Fruit fly (Drosophila melanogaster) whole organism, embryonic: ENCODE data around the gene CG8944.
A peak's percentile ranks its signal among the peaks of the same experiment; 100 is the strongest.

Source experiments
- B-H2 ChIP-seq: fragments of 200-800 bp; sonication (Bioruptor generic); optimal IDR thresholded peaks from 2 replicates; lab custom pipeline; 2018; ENCODE audit warnings: missing biosample characterization, mild to moderate bottlenecking, missing genetic modification characterization
- Bgb ChIP-seq: fragments of 200-800 bp; sonication (Bioruptor generic); IDR thresholded peaks from 2 replicates; pipeline ENCODE4 v1.3.6; 2022; ENCODE audit warnings: missing biosample characterization, missing genetic modification characterization; ENCODE audit not compliant: partially characterized antibody
- CG10267 ChIP-seq: fragments of 200-800 bp; sonication (Bioruptor generic); optimal IDR thresholded peaks from 2 replicates; lab custom pipeline; 2018; ENCODE audit warnings: missing biosample characterization, mild to moderate bottlenecking, missing genetic modification characterization, moderate library complexity
- CG12155 ChIP-seq: fragments of 200-800 bp; sonication (Bioruptor generic); optimal IDR thresholded peaks from 3 replicates; lab custom pipeline; 2016; ENCODE audit warnings: missing biosample characterization, missing genetic modification characterization
- CG12391 ChIP-seq: fragments of 200-800 bp; sonication (Bioruptor generic); optimal IDR thresholded peaks from 3 replicates; lab custom pipeline; 2018; ENCODE audit warnings: missing biosample characterization, mild to moderate bottlenecking, missing genetic modification characterization, moderate library complexity
- CG12659 ChIP-seq: fragments of 200-800 bp; sonication (Bioruptor generic); optimal IDR thresholded peaks from 3 replicates; lab custom pipeline; 2017; ENCODE audit warnings: mild to moderate bottlenecking, missing biosample characterization, missing genetic modification reagents, missing genetic modification characterization
- CG13624 ChIP-seq: fragments of 200-800 bp; sonication (Bioruptor generic); optimal IDR thresholded peaks from 2 replicates; lab custom pipeline; 2016; ENCODE audit warnings: missing biosample characterization, missing genetic modification characterization
- CG14710 ChIP-seq: fragments of 200-800 bp; sonication (Bioruptor generic); optimal IDR thresholded peaks from 3 replicates; lab custom pipeline; 2019; ENCODE audit warnings: missing biosample characterization, mild to moderate bottlenecking, missing genetic modification characterization, moderate library complexity
- CG15514 ChIP-seq: fragments of 200-800 bp; sonication (Bioruptor generic); optimal IDR thresholded peaks from 3 replicates; lab custom pipeline; 2017; ENCODE audit warnings: missing biosample characterization, missing genetic modification characterization, mild to moderate bottlenecking, moderate library complexity, missing genetic modification reagents
- CG1603 ChIP-seq: fragments of 200-800 bp; sonication (Bioruptor generic); optimal IDR thresholded peaks from 2 replicates; lab custom pipeline; 2019; ENCODE audit warnings: missing biosample characterization, mild to moderate bottlenecking, missing genetic modification characterization, moderate library complexity
- CG1792 ChIP-seq: fragments of 200-800 bp; sonication (Bioruptor generic); optimal IDR thresholded peaks from 2 replicates; lab custom pipeline; 2016; ENCODE audit warnings: missing biosample characterization, missing genetic modification characterization
- CG18619 ChIP-seq: fragments of 200-800 bp; sonication (Bioruptor generic); optimal IDR thresholded peaks from 3 replicates; lab custom pipeline; 2017; ENCODE audit warnings: missing biosample characterization, mild to moderate bottlenecking, missing genetic modification characterization
- CG30403 ChIP-seq: fragments of 200-800 bp; sonication (Bioruptor generic); optimal IDR thresholded peaks from 3 replicates; lab custom pipeline; 2016; ENCODE audit warnings: missing biosample characterization, missing genetic modification characterization
- CG3838 ChIP-seq: fragments of 200-800 bp; sonication (Bioruptor generic); optimal IDR thresholded peaks from 3 replicates; lab custom pipeline; 2016; ENCODE audit warnings: missing biosample characterization, missing genetic modification characterization
- CG3995 ChIP-seq: fragments of 200-800 bp; sonication (Bioruptor generic); optimal IDR thresholded peaks from 3 replicates; lab custom pipeline; 2016; ENCODE audit warnings: missing biosample characterization, missing genetic modification characterization
- CG4617 ChIP-seq: fragments of 200-800 bp; sonication (Bioruptor generic); optimal IDR thresholded peaks from 3 replicates; lab custom pipeline; 2016; ENCODE audit warnings: missing biosample characterization, missing genetic modification characterization, borderline replicate concordance
- CG7928 ChIP-seq: fragments of 200-800 bp; sonication (Bioruptor generic); optimal IDR thresholded peaks from 2 replicates; lab custom pipeline; 2017; ENCODE audit warnings: missing biosample characterization, mild to moderate bottlenecking, missing genetic modification characterization
- CG8924 ChIP-seq: fragments of 200-800 bp; optimal IDR thresholded peaks from 3 replicates; lab custom pipeline; 2019; ENCODE audit warnings: missing biosample characterization, mild to moderate bottlenecking, missing genetic modification characterization, moderate library complexity
- CG9437 ChIP-seq: fragments of 200-800 bp; sonication (Bioruptor generic); optimal IDR thresholded peaks from 2 replicates; lab custom pipeline; 2018; ENCODE audit warnings: missing biosample characterization, mild to moderate bottlenecking, missing genetic modification characterization
- CkIIα-i1 ChIP-seq: fragments of 200-800 bp; sonication (Bioruptor generic); IDR thresholded peaks from 2 replicates; pipeline ENCODE4 v1.3.6; 2022; ENCODE audit warnings: missing biosample characterization, missing genetic modification characterization
- CoRest ChIP-seq: fragments of 200-800 bp; sonication (Bioruptor generic); optimal IDR thresholded peaks from 3 replicates; lab custom pipeline; 2018; ENCODE audit warnings: missing biosample characterization, mild to moderate bottlenecking, missing genetic modification characterization, moderate library complexity
- Dp ChIP-seq: fragments of 200-800 bp; sonication (Bioruptor generic); optimal IDR thresholded peaks from 2 replicates; lab custom pipeline; 2018; ENCODE audit warnings: missing biosample characterization, mild to moderate bottlenecking, missing genetic modification characterization, moderate library complexity
- Dref ChIP-seq: fragments of 200-800 bp; sonication (Bioruptor generic); IDR thresholded peaks from 2 replicates; pipeline ENCODE4 v1.3.6; 2022; ENCODE audit warnings: missing biosample characterization, missing genetic modification characterization
- E2f1 ChIP-seq: fragments of 200-800 bp; sonication (Bioruptor generic); IDR thresholded peaks from 2 replicates; pipeline ENCODE4 v1.3.6; 2022; ENCODE audit warnings: missing biosample characterization, missing genetic modification characterization
- HmgZ ChIP-seq: fragments of 200-800 bp; sonication (Bioruptor generic); optimal IDR thresholded peaks from 2 replicates; lab custom pipeline; 2018; ENCODE audit warnings: missing biosample characterization, mild to moderate bottlenecking, missing genetic modification characterization
- Lim3 ChIP-seq: fragments of 200-800 bp; sonication (Bioruptor generic); IDR thresholded peaks from 2 replicates; pipeline ENCODE4 v1.3.6; 2022; ENCODE audit warnings: missing biosample characterization, missing genetic modification characterization
- MESR4 ChIP-seq: fragments of 200-800 bp; sonication (Bioruptor generic); optimal IDR thresholded peaks from 2 replicates; lab custom pipeline; 2018; ENCODE audit warnings: missing biosample characterization, mild to moderate bottlenecking, missing genetic modification characterization, moderate library complexity
- Neu2 ChIP-seq: fragments of 200-800 bp; sonication (Bioruptor generic); optimal IDR thresholded peaks from 3 replicates; lab custom pipeline; 2016; ENCODE audit warnings: missing biosample characterization, missing genetic modification characterization, borderline replicate concordance
- NfI ChIP-seq: fragments of 200-800 bp; sonication (Bioruptor generic); optimal IDR thresholded peaks from 3 replicates; lab custom pipeline; 2018; ENCODE audit warnings: missing biosample characterization, mild to moderate bottlenecking, missing genetic modification characterization, moderate library complexity
- Opbp ChIP-seq: fragments of 200-800 bp; sonication (Bioruptor generic); IDR thresholded peaks from 3 replicates; pipeline ENCODE4 v1.3.6; 2022; ENCODE audit warnings: missing biosample characterization, missing genetic modification characterization; ENCODE audit not compliant: partially characterized antibody
- Rfx ChIP-seq: fragments of 200-800 bp; sonication (Bioruptor generic); IDR thresholded peaks from 2 replicates; pipeline ENCODE4 v1.3.6; 2022; ENCODE audit warnings: missing biosample characterization, missing genetic modification characterization
- Sin3A ChIP-seq: fragments of >200 bp; optimal IDR thresholded peaks from 2 replicates; lab custom pipeline; 2018
- Usf ChIP-seq: fragments of 200-800 bp; sonication (Bioruptor generic); optimal IDR thresholded peaks from 2 replicates; lab custom pipeline; 2017; ENCODE audit warnings: missing genotype, missing biosample characterization, missing genetic modification characterization
- bbx ChIP-seq: fragments of 200-800 bp; sonication (Bioruptor generic); IDR thresholded peaks from 2 replicates; pipeline ENCODE4 v1.3.6; 2022; ENCODE audit warnings: missing biosample characterization, missing genetic modification characterization; ENCODE audit not compliant: partially characterized antibody
- bigmax ChIP-seq: fragments of 200-800 bp; sonication (Bioruptor generic); optimal IDR thresholded peaks from 2 replicates; lab custom pipeline; 2018; ENCODE audit warnings: missing biosample characterization, mild to moderate bottlenecking, missing genetic modification characterization
- dan ChIP-seq: fragments of 200-800 bp; sonication (Bioruptor generic); IDR thresholded peaks from 2 replicates; pipeline ENCODE4 v1.3.6; 2022; ENCODE audit warnings: missing biosample characterization, missing genetic modification characterization
- gfzf ChIP-seq: fragments of 200-800 bp; sonication (Bioruptor generic); optimal IDR thresholded peaks from 2 replicates; lab custom pipeline; 2016; ENCODE audit warnings: missing biosample characterization, mild to moderate bottlenecking, missing genetic modification characterization, moderate library complexity
- hb ChIP-seq: fragments of 200-800 bp; sonication (Bioruptor generic); IDR thresholded peaks from 3 replicates; pipeline ENCODE4 v1.3.6; 2022; ENCODE audit warnings: missing biosample characterization, missing genetic modification characterization; ENCODE audit not compliant: partially characterized antibody
- lilli ChIP-seq: fragments of 200-800 bp; sonication (Bioruptor generic); optimal IDR thresholded peaks from 3 replicates; lab custom pipeline; 2016; ENCODE audit warnings: missing biosample characterization, missing genetic modification characterization
- mam ChIP-seq: fragments of 200-800 bp; sonication (Bioruptor generic); optimal IDR thresholded peaks from 3 replicates; lab custom pipeline; 2016; ENCODE audit warnings: missing biosample characterization, missing genetic modification characterization
- row ChIP-seq: fragments of 200-800 bp; sonication (Bioruptor generic); IDR thresholded peaks from 3 replicates; pipeline ENCODE4 v1.3.6; 2022; ENCODE audit warnings: missing biosample characterization, missing genetic modification characterization

Gene CG8944

dm6 chrX:15785429-15786239 is 39.6 kb upstream of the CG8944 start, which contains the start of the genes Paf-AHalpha and mRpS30 (continued):
- peak; percentile 61 for TF ChIP-seq CG4617
- peak; percentile 38 for TF ChIP-seq lilli (GFP tag; lab: Kevin White, UChicago)
- TF ChIP-seq HmgZ (tag; lab: Kevin White, UChicago) = peak; percentile 13
- no peak for TF ChIP-seq CkIIα-i1 (GFP tag; lab: Robert Waterston, UW)
- TF ChIP-seq row (GFP tag; lab: Robert Waterston, UW) = peak; percentile 31; the same call in 2 of the 3 replicates
- no peak for TF ChIP-seq CG8924 (tag; lab: Kevin White, UChicago)
- peak; percentile 69 for TF ChIP-seq gfzf (GFP tag; lab: Kevin White, UChicago)
- peak; percentile 23 for TF ChIP-seq CG12659 (GFP tag; lab: Kevin White, UChicago)
- TF ChIP-seq CG15514 (GFP tag; lab: Kevin White, UChicago) = peak; percentile 44
- no peak for TF ChIP-seq B-H2 (GFP tag; lab: Kevin White, UChicago)
- peak; percentile 19 for TF ChIP-seq CG10267 (tag; lab: Kevin White, UChicago)
- TF ChIP-seq CG9437 (GFP tag; lab: Kevin White, UChicago) = peak; percentile 89
- TF ChIP-seq hb = no peak
- no peak for TF ChIP-seq CG18619 (GFP tag; lab: Kevin White, UChicago)
- peak; percentile 47 for TF ChIP-seq CG14710
- TF ChIP-seq NfI (GFP tag; lab: Kevin White, UChicago) = no peak
- TF ChIP-seq CG7928 = peak; percentile 87
- peak; percentile 68 for TF ChIP-seq Dref (GFP tag; lab: Robert Waterston, UW)
- TF ChIP-seq Dp (GFP tag; lab: Kevin White, UChicago) = peak; percentile 32
- TF ChIP-seq bbx (GFP tag; lab: Robert Waterston, UW) = 0 out of 2 replicates have a peak, but pooled peaks have one; percentile 35
- TF ChIP-seq CG30403 (GFP tag; lab: Kevin White, UChicago) = peak; percentile 6
- peak; percentile 96 for TF ChIP-seq bigmax (GFP tag; lab: Kevin White, UChicago)
- peak; percentile 37 for TF ChIP-seq mam (GFP tag; lab: Kevin White, UChicago)
- TF ChIP-seq CG3838 = no peak
- TF ChIP-seq Opbp (GFP tag; lab: Robert Waterston, UW) = peak; percentile 18; the same call in 1 of the 3 replicates
- TF ChIP-seq Bgb = peak; percentile 29; the same call in 1 of the 2 replicates
- peak; percentile 40; the same call in 1 of the 2 replicates for TF ChIP-seq Rfx (GFP tag; lab: Robert Waterston, UW)
- TF ChIP-seq Usf (GFP tag; lab: Kevin White, UChicago) = no peak
- TF ChIP-seq Sin3A (lab: Kevin White, UChicago) = peak; percentile 41
- peak; percentile 70 for TF ChIP-seq MESR4 (GFP tag; lab: Kevin White, UChicago)
- TF ChIP-seq CG1603 (tag; lab: Kevin White, UChicago) = peak; percentile 99

dm6 chrX:15783610-15784009 is 37.6 kb upstream of the CG8944 start, which contains the start of gene Efhc1.1:
TSS of gene Efhc1.1 (minus strand) at chrX:15783710.
- TF ChIP-seq E2f1 (GFP tag; lab: Robert Waterston, UW) = no peak

dm6 chrX:15778846-15779245 is 32.8 kb upstream of the CG8944 start, which contains the start of gene CG43673:
TSS of gene CG43673 (plus strand) at chrX:15779146.
- TF ChIP-seq CoRest (tag; lab: Kevin White, UChicago) (no peak), CG1792 (no peak), Neu2 (GFP tag; lab: Kevin White, UChicago) (no peak), CG3995 (GFP tag; lab: Kevin White, UChicago) (no peak), CG12155 (GFP tag; lab: Kevin White, UChicago) (no peak), CG13624 (GFP tag; lab: Kevin White, UChicago) (no peak), dan (no peak), CG18619 (GFP tag; lab: Kevin White, UChicago) (no peak), CG8924 (tag; lab: Kevin White, UChicago) (no peak), Lim3 (GFP tag; lab: Robert Waterston, UW) (no peak), CG12391 (tag; lab: Kevin White, UChicago) (no peak)
